Worm (Caenorhabditis elegans) whole organism, L2 larva: ENCODE measurements around the gene srz-62.

Experiments
- F13H6.1 ChIP-seq: sonication (generic microtip); optimal IDR thresholded peaks from 2 replicates; lab custom pipeline; 2016; ENCODE audit warnings: missing genetic modification characterization, missing compliant biosample characterization
- R02D3.7 ChIP-seq: fragments of 150-350 bp; optimal IDR thresholded peaks from 2 replicates; lab custom pipeline; 2014; ENCODE audit warnings: missing biosample characterization, missing genetic modification characterization
- ZK546.5 ChIP-seq: sonication (generic microtip); optimal IDR thresholded peaks from 2 replicates; lab custom pipeline; 2017; ENCODE audit warnings: missing biosample characterization, missing genetic modification characterization
- aly-2 ChIP-seq: fragments of 150-350 bp; optimal IDR thresholded peaks from 2 replicates; lab custom pipeline; 2014; ENCODE audit warnings: missing biosample characterization, missing genetic modification characterization
- ama-1 ChIP-seq: fragments of 150-350 bp; optimal IDR thresholded peaks from 2 replicates; lab custom pipeline; 2018; ENCODE audit warnings: inconsistent platforms
- ceh-16 ChIP-seq: fragments of 150-350 bp; optimal IDR thresholded peaks from 2 replicates; lab custom pipeline; 2014; ENCODE audit warnings: missing biosample characterization, missing genetic modification characterization
- ceh-82 ChIP-seq: fragments of 150-350 bp; optimal IDR thresholded peaks from 2 replicates; lab custom pipeline; 2014; ENCODE audit warnings: missing biosample characterization, missing genetic modification characterization
- crh-2 ChIP-seq: sonication (generic microtip); optimal IDR thresholded peaks from 2 replicates; lab custom pipeline; 2017; ENCODE audit warnings: missing biosample characterization, missing genetic modification characterization
- dmd-4 ChIP-seq: sonication (generic microtip); optimal IDR thresholded peaks from 2 replicates; lab custom pipeline; 2017; ENCODE audit warnings: missing biosample characterization, missing genetic modification characterization
- egl-27 ChIP-seq: sonication (generic microtip); optimal IDR thresholded peaks from 3 replicates; lab custom pipeline; 2017; ENCODE audit warnings: missing biosample characterization, missing genetic modification reagents, missing genetic modification characterization
- elt-1 ChIP-seq: fragments of 150-350 bp; optimal IDR thresholded peaks from 2 replicates; lab custom pipeline; 2014; ENCODE audit warnings: missing biosample characterization, missing genetic modification characterization
- elt-3 ChIP-seq: sonication (generic microtip); optimal IDR thresholded peaks from 2 replicates; lab custom pipeline; 2017; ENCODE audit warnings: missing biosample characterization, missing genetic modification characterization
- fos-1 ChIP-seq: fragments of 150-350 bp; optimal IDR thresholded peaks from 2 replicates; lab custom pipeline; 2014; ENCODE audit warnings: missing biosample characterization, missing genetic modification characterization
- gmeb-1 ChIP-seq: fragments of 150-350 bp; optimal IDR thresholded peaks from 2 replicates; lab custom pipeline; 2014; ENCODE audit warnings: missing biosample characterization, missing genetic modification characterization
- lin-13 ChIP-seq: fragments of 150-350 bp; optimal IDR thresholded peaks from 2 replicates; lab custom pipeline; 2014; ENCODE audit warnings: missing biosample characterization, missing genetic modification reagents, missing genetic modification characterization
- lin-39 ChIP-seq: fragments of 150-350 bp; optimal IDR thresholded peaks from 2 replicates; lab custom pipeline; 2014; ENCODE audit warnings: missing biosample characterization, missing genetic modification reagents, missing genetic modification characterization
- lsy-2 ChIP-seq, 2 experiments: fragments of 150-350 bp in 1 of 2; sonication (generic microtip) in 1 of 2; optimal IDR thresholded peaks; 2 replicates each; lab custom pipeline; 2014 to 2017; ENCODE audit warnings: missing biosample characterization in 2 of 2, missing genetic modification characterization in 2 of 2
- mbf-1 ChIP-seq: sonication (generic microtip); optimal IDR thresholded peaks from 2 replicates; lab custom pipeline; 2017; ENCODE audit warnings: missing biosample characterization, missing genetic modification characterization
- nhr-11 ChIP-seq: fragments of 150-350 bp; optimal IDR thresholded peaks from 2 replicates; lab custom pipeline; 2014; ENCODE audit warnings: missing biosample characterization, missing genetic modification characterization
- nhr-12 ChIP-seq: fragments of 150-350 bp; optimal IDR thresholded peaks from 2 replicates; lab custom pipeline; 2014; ENCODE audit warnings: missing biosample characterization, missing genetic modification characterization
- nhr-129 ChIP-seq: fragments of 150-350 bp; optimal IDR thresholded peaks from 2 replicates; lab custom pipeline; 2014; ENCODE audit warnings: missing biosample characterization, missing genetic modification characterization
- nhr-21 ChIP-seq: fragments of 150-350 bp; optimal IDR thresholded peaks from 2 replicates; lab custom pipeline; 2014; ENCODE audit warnings: missing biosample characterization, missing genetic modification characterization
- nhr-23 ChIP-seq: fragments of 150-350 bp; optimal IDR thresholded peaks from 2 replicates; lab custom pipeline; 2014; ENCODE audit warnings: missing biosample characterization, missing genetic modification reagents, missing genetic modification characterization
- nhr-237 ChIP-seq: fragments of 150-350 bp; optimal IDR thresholded peaks from 2 replicates; lab custom pipeline; 2014; ENCODE audit warnings: missing biosample characterization, missing genetic modification characterization
- nhr-25 ChIP-seq: fragments of 150-350 bp; sonication (generic microtip); optimal IDR thresholded peaks from 3 replicates; lab custom pipeline; 2014; ENCODE audit warnings: missing biosample characterization, missing genetic modification characterization
- nhr-6 ChIP-seq: fragments of 150-350 bp; optimal IDR thresholded peaks from 2 replicates; lab custom pipeline; 2014; ENCODE audit warnings: missing biosample characterization, missing genetic modification characterization
- nhr-77 ChIP-seq: fragments of 150-350 bp; optimal IDR thresholded peaks from 2 replicates; lab custom pipeline; 2014; ENCODE audit warnings: missing biosample characterization, missing genetic modification characterization
- peb-1 ChIP-seq: fragments of 150-350 bp; optimal IDR thresholded peaks from 2 replicates; lab custom pipeline; 2014; ENCODE audit warnings: missing biosample characterization, missing genetic modification characterization
- sem-4 ChIP-seq: fragments of 150-350 bp; optimal IDR thresholded peaks from 2 replicates; lab custom pipeline; 2014; ENCODE audit warnings: missing biosample characterization, missing genetic modification reagents, missing genetic modification characterization
- skn-1 ChIP-seq: sonication (generic microtip); optimal IDR thresholded peaks from 2 replicates; lab custom pipeline; 2017; ENCODE audit warnings: missing biosample characterization, missing genetic modification characterization
- sma-3 ChIP-seq: sonication (generic microtip); optimal IDR thresholded peaks from 2 replicates; lab custom pipeline; 2016; ENCODE audit warnings: missing genetic modification reagents, missing genetic modification characterization, missing compliant biosample characterization
- sma-9 ChIP-seq, 2 experiments: fragments of 150-350 bp in 1 of 2; sonication (generic microtip) in 1 of 2; optimal IDR thresholded peaks; 2 replicates each; lab custom pipeline; 2014 to 2016; ENCODE audit warnings: missing genetic modification characterization in 2 of 2, mild to moderate bottlenecking in 1 of 2, missing biosample characterization in 1 of 2, missing compliant biosample characterization in 1 of 2, missing genetic modification reagents in 1 of 2, moderate library complexity in 1 of 2
- unc-55 ChIP-seq: fragments of 150-350 bp; sonication (generic microtip); optimal IDR thresholded peaks from 3 replicates; lab custom pipeline; 2014; ENCODE audit warnings: missing biosample characterization, missing genetic modification reagents, missing genetic modification characterization
- unc-62 ChIP-seq: fragments of 150-350 bp; optimal IDR thresholded peaks from 2 replicates; lab custom pipeline; 2014; ENCODE audit warnings: missing biosample characterization, missing genetic modification reagents, missing genetic modification characterization
- zag-1 ChIP-seq: fragments of 150-350 bp; optimal IDR thresholded peaks from 2 replicates; lab custom pipeline; 2014; ENCODE audit warnings: missing biosample characterization, missing genetic modification characterization
- ztf-11 ChIP-seq: sonication (generic microtip); optimal IDR thresholded peaks from 2 replicates; lab custom pipeline; 2017; ENCODE audit warnings: missing biosample characterization, missing genetic modification characterization
- ztf-4 ChIP-seq: fragments of 150-350 bp; optimal IDR thresholded peaks from 2 replicates; lab custom pipeline; 2014; ENCODE audit warnings: missing biosample characterization, missing genetic modification characterization

Gene srz-62

ce11 chrIV:3915296-3915695 is 15.0 kb downstream of the srz-62 start, which contains the start of gene srz-20:
Gene srz-20, plus strand, starts transcription at chrIV:3915596.
- TF ChIP-seq ceh-82 (no peak), gmeb-1 (tag; lab: Kevin White, UChicago) (no peak), fos-1 (tag; lab: Kevin White, UChicago) (no peak), lsy-2 (tag; optimal IDR thresholded peaks at IDR 0.05; lab: Kevin White, UChicago) (no peak), nhr-237 (tag; lab: Kevin White, UChicago) (no peak), lin-39 (tag; lab: Kevin White, UChicago) (no peak), nhr-129 (tag; lab: Kevin White, UChicago) (no peak), ama-1 (lab: Kevin White, UChicago) (no peak), R02D3.7 (tag; lab: Kevin White, UChicago) (no peak), nhr-12 (tag; lab: Kevin White, UChicago) (no peak), nhr-23 (tag; lab: Kevin White, UChicago) (no peak), ZK546.5 (tag; lab: Kevin White, UChicago) (no peak), nhr-77 (tag; lab: Kevin White, UChicago) (no peak), crh-2 (tag; lab: Kevin White, UChicago) (no peak), dmd-4 (tag; lab: Kevin White, UChicago) (no peak), peb-1 (tag; lab: Kevin White, UChicago) (no peak), nhr-25 (no peak), sma-9 (GFP tag; optimal IDR thresholded peaks at IDR 0.05; lab: Kevin White, UChicago) (no peak), sma-9 (tag; optimal IDR thresholded peaks at IDR 0.05; lab: Kevin White, UChicago) (no peak)

ce11 chrIV:3917405-3917804 is 17.1 kb downstream of the srz-62 start, which contains the start of gene F56D6.14:
Gene F56D6.14, plus strand, starts transcription at chrIV:3917705.
- TF ChIP-seq ztf-4 (tag; lab: Kevin White, UChicago) (no peak), ZK546.5 (tag; lab: Kevin White, UChicago) (no peak), unc-62 (GFP tag; lab: Kevin White, UChicago) (no peak), crh-2 (tag; lab: Kevin White, UChicago) (no peak), dmd-4 (tag; lab: Kevin White, UChicago) (no peak), nhr-23 (tag; lab: Kevin White, UChicago) (no peak), elt-1 (tag; lab: Kevin White, UChicago) (no peak), F13H6.1 (tag; lab: Kevin White, UChicago) (no peak), ceh-16 (tag; lab: Kevin White, UChicago) (no peak), sem-4 (tag; lab: Kevin White, UChicago) (no peak), nhr-6 (no peak), aly-2 (tag; lab: Kevin White, UChicago) (no peak), lin-39 (tag; lab: Kevin White, UChicago) (no peak), nhr-25 (no peak), sma-3 (no peak), peb-1 (tag; lab: Kevin White, UChicago) (no peak)
- TF ChIP-seq, all 48 proteins: peak for 0

ce11 chrIV:3918160-3918559 is 17.9 kb downstream of the srz-62 start, which contains the start of gene F56D6.23:
Gene F56D6.23, plus strand, starts transcription at chrIV:3918460.
- TF ChIP-seq R02D3.7 (tag; lab: Kevin White, UChicago): no peak
- TF ChIP-seq ceh-82: no peak
- TF ChIP-seq zag-1: no peak
- no peak for TF ChIP-seq egl-27
- no peak for TF ChIP-seq skn-1 (tag; lab: Kevin White, UChicago)
- TF ChIP-seq nhr-11 (tag; lab: Kevin White, UChicago): no peak
- no peak for TF ChIP-seq ztf-11
- no peak for TF ChIP-seq nhr-21 (tag; lab: Kevin White, UChicago)
- TF ChIP-seq ZK546.5 (tag; lab: Kevin White, UChicago): no peak
- no peak for TF ChIP-seq nhr-237 (tag; lab: Kevin White, UChicago)
- TF ChIP-seq sem-4 (tag; lab: Kevin White, UChicago): no peak
- TF ChIP-seq lin-13 (GFP tag; lab: Kevin White, UChicago): no peak
- no peak for TF ChIP-seq peb-1 (tag; lab: Kevin White, UChicago)
- no peak for TF ChIP-seq mbf-1 (tag; lab: Kevin White, UChicago)
- TF ChIP-seq sma-9 (GFP tag; optimal IDR thresholded peaks at IDR 0.05; lab: Kevin White, UChicago): no peak
- TF ChIP-seq sma-9 (tag; optimal IDR thresholded peaks at IDR 0.05; lab: Kevin White, UChicago): no peak

ce11 chrIV:3919506-3919905 is 19.2 kb downstream of the srz-62 start, which contains the start of gene srz-19:
Gene srz-19, plus strand, starts transcription at chrIV:3919806.
- no peak for TF ChIP-seq unc-55 (GFP tag; lab: Kevin White, UChicago)
- no peak for TF ChIP-seq nhr-6
- no peak for TF ChIP-seq lsy-2 (tag; optimal IDR thresholded peaks at IDR 0.05; lab: Kevin White, UChicago)
- no peak for TF ChIP-seq elt-3 (tag; lab: Kevin White, UChicago)
- TF ChIP-seq nhr-237 (tag; lab: Kevin White, UChicago): no peak
- TF ChIP-seq skn-1 (tag; lab: Kevin White, UChicago): no peak
- no peak for TF ChIP-seq lin-13 (GFP tag; lab: Kevin White, UChicago)
- TF ChIP-seq, all 48 proteins: peak for 0
